Worm (Caenorhabditis elegans): ENCODE measurements around the gene aass-1.

Gene aass-1

ce11 chrIV:291851-292367 lies 47.0 kb downstream of the aass-1 start:
- no peak for TF ChIP-seq mab-9 (GFP tag; IDR thresholded peaks at IDR 0.05)
- no peak for TF ChIP-seq C16A3.4 (tag; optimal IDR thresholded peaks at IDR 0.05)
- TF ChIP-seq nhr-84 (tag; optimal IDR thresholded peaks at IDR 0.05) = no peak
- no peak for TF ChIP-seq vab-15 (tag; optimal IDR thresholded peaks at IDR 0.05)
- TF ChIP-seq pax-3 (tag; optimal IDR thresholded peaks at IDR 0.05) = no peak
- TF ChIP-seq aha-1 (tag; optimal IDR thresholded peaks at IDR 0.05) = no peak
- peak; percentile 22 for TF ChIP-seq nhr-47 (tag; optimal IDR thresholded peaks at IDR 0.05)
- TF ChIP-seq pqm-1 (tag; optimal IDR thresholded peaks at IDR 0.05) = peak; percentile 96
- TF ChIP-seq ceh-88 (GFP tag; IDR thresholded peaks at IDR 0.05) = no peak
- peak; percentile 96 for TF ChIP-seq elt-2 (tag; optimal IDR thresholded peaks at IDR 0.05)
- TF ChIP-seq lin-39 (tag; optimal IDR thresholded peaks at IDR 0.05) = no peak
- TF ChIP-seq F16B12.6 (tag; optimal IDR thresholded peaks at IDR 0.05) = no peak
- peak; percentile 9 for TF ChIP-seq tbx-2 (tag; optimal IDR thresholded peaks at IDR 0.05)
- no peak for TF ChIP-seq egl-27 (tag; optimal IDR thresholded peaks at IDR 0.05)
- no peak for TF ChIP-seq zip-4 (GFP tag; optimal IDR thresholded peaks at IDR 0.05)
- no peak for TF ChIP-seq aly-2 (tag; optimal IDR thresholded peaks at IDR 0.05)
- no peak for TF ChIP-seq nhr-76 (tag; optimal IDR thresholded peaks at IDR 0.05)
- TF ChIP-seq sup-37 (GFP tag; optimal IDR thresholded peaks at IDR 0.05) = no peak
- no peak for TF ChIP-seq efl-1 (optimal IDR thresholded peaks at IDR 0.05)
- peak in 1 of 2 experiments; percentile 90 for TF ChIP-seq efl-1 (GFP tag; optimal IDR thresholded peaks at IDR 0.05 in 1 of 2)
- no peak for TF ChIP-seq nhr-77 (tag; optimal IDR thresholded peaks at IDR 0.05)
- TF ChIP-seq sptf-1 (tag; optimal IDR thresholded peaks at IDR 0.05) = no peak
- no peak for TF ChIP-seq tlp-1 (tag; optimal IDR thresholded peaks at IDR 0.05)
- no peak for TF ChIP-seq hlh-17 (GFP tag; optimal IDR thresholded peaks at IDR 0.05; ENCODE audit: borderline replicate concordance)
- no peak for TF ChIP-seq alr-1 (tag; optimal IDR thresholded peaks at IDR 0.05; ENCODE audit: borderline replicate concordance)
- no peak for TF ChIP-seq unc-86 (tag; optimal IDR thresholded peaks at IDR 0.05)
- TF ChIP-seq nhr-71 (tag; optimal IDR thresholded peaks at IDR 0.05) = peak; percentile 50
- TF ChIP-seq ceh-90 (tag; optimal IDR thresholded peaks at IDR 0.05) = no peak
- TF ChIP-seq skn-1 (tag; optimal IDR thresholded peaks at IDR 0.05) = no peak
- no peak for TF ChIP-seq irx-1 (tag; optimal IDR thresholded peaks at IDR 0.05)
- no peak for TF ChIP-seq isw-1 (GFP tag; IDR thresholded peaks at IDR 0.05)
- TF ChIP-seq ceh-63 (GFP tag; optimal IDR thresholded peaks at IDR 0.05) = no peak
- TF ChIP-seq ces-1 (GFP tag; optimal IDR thresholded peaks at IDR 0.05) = no peak
- TF ChIP-seq nhr-90 (tag; optimal IDR thresholded peaks at IDR 0.05; ENCODE audit: poor library complexity) = peak; percentile 78
- peak; percentile 39 for TF ChIP-seq nhr-85 (tag)
- TF ChIP-seq ceh-8 (GFP tag; optimal IDR thresholded peaks at IDR 0.05) = no peak
- TF ChIP-seq nhr-12 (tag; optimal IDR thresholded peaks at IDR 0.05) = no peak
- TF ChIP-seq unc-130 (tag; optimal IDR thresholded peaks at IDR 0.05) = no peak
- no peak for TF ChIP-seq lin-13 (GFP tag; optimal IDR thresholded peaks at IDR 0.05)
- TF ChIP-seq lin-35 (GFP tag; optimal IDR thresholded peaks at IDR 0.05) = peak in 1 of 2 experiments; percentile 26
- no peak for TF ChIP-seq zag-1 (tag; optimal IDR thresholded peaks at IDR 0.05)
- no peak for TF ChIP-seq fkh-10 (GFP tag; optimal IDR thresholded peaks at IDR 0.05)
- no peak for TF ChIP-seq fkh-8 (tag; optimal IDR thresholded peaks at IDR 0.05)
- no peak for TF ChIP-seq xbp-1 (tag; optimal IDR thresholded peaks at IDR 0.05)
- TF ChIP-seq fkh-4 (tag; optimal IDR thresholded peaks at IDR 0.05; ENCODE audit: borderline replicate concordance) = no peak
- no peak for TF ChIP-seq elt-3 (tag; optimal IDR thresholded peaks at IDR 0.05)
- no peak for TF ChIP-seq dpl-1 (GFP tag; optimal IDR thresholded peaks at IDR 0.05)
- no peak for TF ChIP-seq mef-2 (tag; optimal IDR thresholded peaks at IDR 0.05)
- no peak for TF ChIP-seq fos-1 (tag; optimal IDR thresholded peaks at IDR 0.05)
- no peak for TF ChIP-seq mdl-1 (tag; optimal IDR thresholded peaks at IDR 0.05)
- no peak for TF ChIP-seq ceh-82 (tag; optimal IDR thresholded peaks at IDR 0.05)
- no peak for TF ChIP-seq lsy-2 (tag; optimal IDR thresholded peaks at IDR 0.05)
- peak; percentile 76 for TF ChIP-seq jun-1 (tag; optimal IDR thresholded peaks at IDR 0.05)
- TF ChIP-seq lin-15B (tag; optimal IDR thresholded peaks at IDR 0.05) = no peak

Data from whole organism, L1 larva.